Worm (Caenorhabditis elegans): ENCODE results near the gene anat-1.

Gene anat-1

ce11 chrIV:6792380-6793309 lies 22.0 kb downstream of the anat-1 start (continued):
- TF ChIP-seq lin-40 (tag; optimal IDR thresholded peaks at IDR 0.05) (peak; percentile 58), F49E8.2 (tag; optimal IDR thresholded peaks at IDR 0.05; ENCODE audit: insufficient read depth) (peak; percentile 76), zfh-2 (GFP tag; conservative IDR thresholded peaks at IDR 0.05) (peak; percentile 85; the same call in 1 of the 2 replicates), lag-1 (GFP tag; IDR thresholded peaks at IDR 0.05) (no peak), Y53G8AR.9 (GFP tag; conservative IDR thresholded peaks at IDR 0.05) (peak; percentile 62), repo-1 (tag; optimal IDR thresholded peaks at IDR 0.05) (peak; percentile 58), nfyb-1 (GFP tag; IDR thresholded peaks at IDR 0.05) (peak; percentile 58), tbp1 (GFP tag; optimal IDR thresholded peaks at IDR 0.05) (peak; percentile 63), ceh-79 (tag; optimal IDR thresholded peaks at IDR 0.05) (peak; percentile 50), athp-1 (tag; optimal IDR thresholded peaks at IDR 0.05) (no peak), dox-1 (GFP tag; IDR thresholded peaks at IDR 0.05) (0 out of 2 replicates have a peak, but pooled peaks have one; percentile 30), hsf-1 (GFP tag; IDR thresholded peaks at IDR 0.05) (0 out of 2 replicates have a peak, but pooled peaks have one; percentile 34)

- TF ChIP-seq T07F8.4 (tag; optimal IDR thresholded peaks at IDR 0.05) (no peak), attf-6 (GFP tag; IDR thresholded peaks at IDR 0.05) (peak; percentile 98), ceh-100 (GFP tag; IDR thresholded peaks at IDR 0.05) (no peak), madf-6 (GFP tag; IDR thresholded peaks at IDR 0.05) (no peak), ceh-58 (GFP tag; IDR thresholded peaks at IDR 0.05) (peak; percentile 88; the same call in 1 of the 2 replicates), ztf-6 (GFP tag; IDR thresholded peaks at IDR 0.05) (no peak), ceh-27 (GFP tag; optimal IDR thresholded peaks at IDR 0.05) (no peak), Y56A3A.18 (GFP tag; IDR thresholded peaks at IDR 0.05) (no peak), snpc-4 (GFP tag; optimal IDR thresholded peaks at IDR 0.05) (no peak), snpc-4 (tag; optimal IDR thresholded peaks at IDR 0.05) (peak in 1 of 4 experiments; percentile 40), unc-130 (GFP tag; optimal IDR thresholded peaks at IDR 0.05) (no peak), ztf-18 (tag; optimal IDR thresholded peaks at IDR 0.05) (peak; percentile 35), lin-54 (GFP tag; optimal IDR thresholded peaks at IDR 0.05) (peak; percentile 18), K11D2.4 (GFP tag; IDR thresholded peaks at IDR 0.05) (no peak), die-1 (tag; optimal IDR thresholded peaks at IDR 0.05) (no peak), B0019.2 (GFP tag; conservative IDR thresholded peaks at IDR 0.05) (no peak), sea-2 (GFP tag; IDR thresholded peaks at IDR 0.05) (no peak), Y67H2A.10 (GFP tag; conservative IDR thresholded peaks at IDR 0.05) (no peak), atf-7 (tag; optimal IDR thresholded peaks at IDR 0.05) (no peak), ztf-25 (GFP tag; IDR thresholded peaks at IDR 0.05) (no peak), let-607 (tag; optimal IDR thresholded peaks at IDR 0.05) (no peak), lsl-1 (GFP tag; optimal IDR thresholded peaks at IDR 0.05) (peak; percentile 20), dpl-1 (GFP tag; optimal IDR thresholded peaks at IDR 0.05) (no peak), mcd-1 (GFP tag; IDR thresholded peaks at IDR 0.05) (no peak), C17E4.6 (GFP tag; IDR thresholded peaks at IDR 0.05) (no peak), pbrm-1 (GFP tag; IDR thresholded peaks at IDR 0.05) (no peak), mxl-1 (tag; optimal IDR thresholded peaks at IDR 0.05) (no peak), madf-8 (GFP tag; conservative IDR thresholded peaks at IDR 0.05) (0 out of 2 replicates have a peak, but pooled peaks have one; percentile 11)
Measured at ce11 chrIV:6793310-6793966, 22.8 kb downstream of the anat-1 start.

Data from whole organism, young adult.